Fruit fly (Drosophila melanogaster): ENCODE data around the gene boss.

boss gene

DNA sequence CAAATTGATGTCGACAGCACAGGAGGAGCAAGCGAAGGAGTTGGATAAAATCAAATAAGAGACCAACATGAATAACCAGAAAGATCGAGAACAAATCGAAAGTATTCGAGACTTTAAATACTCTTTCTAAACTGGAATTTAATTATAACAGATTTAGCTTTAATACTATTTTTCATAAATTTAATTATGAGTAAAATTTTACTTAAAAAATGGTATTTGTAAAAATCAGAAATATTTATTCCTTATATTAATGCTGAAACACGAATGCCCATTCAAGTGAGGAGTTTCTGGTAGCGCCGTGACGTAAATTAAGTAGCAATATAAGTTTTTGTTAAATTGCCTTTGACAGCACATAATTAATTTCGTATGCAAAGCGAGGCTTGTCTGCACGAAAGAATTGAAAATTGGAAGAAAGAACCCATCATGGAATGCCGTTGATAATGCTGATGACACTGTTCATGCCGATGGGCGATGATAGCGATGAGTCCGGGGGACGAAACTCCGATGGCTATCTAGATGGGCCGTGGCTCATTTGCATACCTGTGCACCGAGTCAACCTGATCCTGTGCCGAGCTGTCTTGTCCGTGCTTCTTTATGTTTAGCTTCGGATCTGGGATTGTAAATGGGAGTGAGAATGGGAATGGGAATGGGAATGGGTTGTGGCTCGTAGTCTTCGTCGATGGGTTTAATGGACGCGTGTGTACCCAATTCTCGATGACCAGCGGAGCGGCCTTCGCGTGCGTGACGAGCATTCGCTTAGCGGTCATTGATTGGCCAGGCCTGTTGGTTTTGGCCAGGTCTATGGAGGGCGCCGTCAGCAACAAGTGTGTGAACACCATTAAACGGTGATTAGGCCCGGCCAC lies 51.2 kb downstream of the boss start (continued):
- TF ChIP-seq z (GFP tag; IDR thresholded peaks at IDR 0.05), result no peak
- TF ChIP-seq Sox102F (GFP tag; optimal IDR thresholded peaks at IDR 0.05), result peak; percentile 15
- TF ChIP-seq CG12155 (GFP tag; optimal IDR thresholded peaks at IDR 0.05), result no peak
- TF ChIP-seq pan (optimal IDR thresholded peaks at IDR 0.05), result no peak
- no peak for TF ChIP-seq pan (GFP tag; optimal IDR thresholded peaks at IDR 0.05 in 1 of 2, IDR thresholded peaks at IDR 0.05 in 1 of 2)
- TF ChIP-seq ro (GFP tag; IDR thresholded peaks at IDR 0.05), result no peak
- TF ChIP-seq CG12071 (GFP tag; optimal IDR thresholded peaks at IDR 0.05), result no peak
- no peak for TF ChIP-seq dati (GFP tag; IDR thresholded peaks at IDR 0.05)
- TF ChIP-seq CG16815 (GFP tag; optimal IDR thresholded peaks at IDR 0.05), result peak; percentile 27
- TF ChIP-seq wdn (GFP tag; IDR thresholded peaks at IDR 0.05), result no peak
- peak; percentile 78 for TF ChIP-seq Blimp-1 (GFP tag; optimal IDR thresholded peaks at IDR 0.05)
- TF ChIP-seq tap (tag; optimal IDR thresholded peaks at IDR 0.05), result peak; percentile 29
- no peak for TF ChIP-seq Hr78 (GFP tag; optimal IDR thresholded peaks at IDR 0.05)
- no peak for TF ChIP-seq fd3F (GFP tag; optimal IDR thresholded peaks at IDR 0.05)
- no peak for TF ChIP-seq Lim3 (GFP tag; IDR thresholded peaks at IDR 0.05)
- no peak for TF ChIP-seq ato (GFP tag; IDR thresholded peaks at IDR 0.05; ENCODE audit: partially characterized antibody)
- no peak for TF ChIP-seq Gsc (GFP tag; IDR thresholded peaks at IDR 0.05)
- TF ChIP-seq az2 (GFP tag; optimal IDR thresholded peaks at IDR 0.05), result peak; percentile 16
- no peak for TF ChIP-seq CG11723 (GFP tag; optimal IDR thresholded peaks at IDR 0.05)
- TF ChIP-seq CG33557 (GFP tag; optimal IDR thresholded peaks at IDR 0.05), result peak; percentile 84
- no peak for TF ChIP-seq Sry-δ (GFP tag; optimal IDR thresholded peaks at IDR 0.05)
- TF ChIP-seq pita (GFP tag; optimal IDR thresholded peaks at IDR 0.05), result no peak
- no peak for TF ChIP-seq CG9797 (GFP tag; optimal IDR thresholded peaks at IDR 0.05)
- peak in 1 of 3 experiments; percentile 86 for TF ChIP-seq lola (GFP tag; optimal IDR thresholded peaks at IDR 0.05)
- peak; percentile 16 for TF ChIP-seq gcm (GFP tag; optimal IDR thresholded peaks at IDR 0.05)
- no peak for TF ChIP-seq CG13287 (GFP tag; IDR thresholded peaks at IDR 0.05; ENCODE audit: partially characterized antibody)
- no peak for TF ChIP-seq Hmx (GFP tag; optimal IDR thresholded peaks at IDR 0.05)
- TF ChIP-seq CG1602 (GFP tag; optimal IDR thresholded peaks at IDR 0.05), result no peak
- TF ChIP-seq cas (GFP tag; IDR thresholded peaks at IDR 0.05), result no peak
- peak; percentile 3 for TF ChIP-seq Asciz (GFP tag; optimal IDR thresholded peaks at IDR 0.05)
- no peak for TF ChIP-seq ERR (GFP tag; optimal IDR thresholded peaks at IDR 0.05)
- peak; percentile 97 for TF ChIP-seq grn (GFP tag; optimal IDR thresholded peaks at IDR 0.05)
- peak; percentile 78 for TF ChIP-seq gem (tag; optimal IDR thresholded peaks at IDR 0.05)
- no peak for TF ChIP-seq cwo (GFP tag; optimal IDR thresholded peaks at IDR 0.05)
- TF ChIP-seq H15 (GFP tag; IDR thresholded peaks at IDR 0.05), result no peak
- TF ChIP-seq CG10979 (tag; optimal IDR thresholded peaks at IDR 0.05), result peak; percentile 84
- TF ChIP-seq CG8281 (tag; optimal IDR thresholded peaks at IDR 0.05), result no peak
- TF ChIP-seq Ravus (GFP tag; IDR thresholded peaks at IDR 0.05), result no peak
- TF ChIP-seq Chrac-16 (GFP tag; optimal IDR thresholded peaks at IDR 0.05), result no peak
- peak; percentile 75 for TF ChIP-seq kah (GFP tag; optimal IDR thresholded peaks at IDR 0.05)
- no peak for TF ChIP-seq fd64A (GFP tag; optimal IDR thresholded peaks at IDR 0.05)
- no peak for TF ChIP-seq Hand (GFP tag; optimal IDR thresholded peaks at IDR 0.05)
- no peak for TF ChIP-seq ab (GFP tag; optimal IDR thresholded peaks at IDR 0.05)
- peak; percentile 26 for TF ChIP-seq CG12104 (GFP tag; optimal IDR thresholded peaks at IDR 0.05)
- TF ChIP-seq CG1792 (GFP tag; optimal IDR thresholded peaks at IDR 0.05), result no peak
- TF ChIP-seq Kr (GFP tag; optimal IDR thresholded peaks at IDR 0.05), result no peak
- TF ChIP-seq Spps (tag; optimal IDR thresholded peaks at IDR 0.05), result peak; percentile 70
- TF ChIP-seq CG7963 (GFP tag; IDR thresholded peaks at IDR 0.05; ENCODE audit: partially characterized antibody), result no peak
- TF ChIP-seq Nf-YA (GFP tag; IDR thresholded peaks at IDR 0.05), result no peak
